Worm (Caenorhabditis elegans) whole organism, L4 larva: ENCODE measurements around the gene Y51H4A.938.
"Not testable (repeated sequence)": the region's sequence is repeated elsewhere in the genome, so short reads cannot be mapped to it uniquely, and the experiment has no call there.

Experiments used
- F37D6.2 ChIP-seq: sonication (generic microtip); optimal IDR thresholded peaks from 2 replicates; lab custom pipeline; 2016; ENCODE audit warnings: mild to moderate bottlenecking, missing genetic modification characterization, missing compliant biosample characterization
- T20F7.1 ChIP-seq: fragments of 200-800 bp; sonication (Bioruptor generic); optimal IDR thresholded peaks from 2 replicates; lab custom pipeline; 2018; ENCODE audit warnings: mild to moderate bottlenecking, missing genetic modification characterization, missing compliant biosample characterization
- arid-1 ChIP-seq: fragments of 200-800 bp; sonication (Bioruptor generic); conservative IDR thresholded peaks from 2 replicates; pipeline ENCODE4 v1.3.6; 2022; ENCODE audit warnings: missing genetic modification reagents, missing genetic modification characterization, missing compliant biosample characterization
- fos-1 ChIP-seq: fragments of 150-350 bp; optimal IDR thresholded peaks from 2 replicates; lab custom pipeline; 2014; ENCODE audit warnings: missing biosample characterization, missing genetic modification characterization
- nhr-76 ChIP-seq: fragments of 150-350 bp; optimal IDR thresholded peaks from 2 replicates; lab custom pipeline; 2014; ENCODE audit warnings: missing biosample characterization, missing genetic modification characterization
- snpc-1.2 ChIP-seq: fragments of 200-800 bp; sonication (Bioruptor generic); IDR thresholded peaks from 2 replicates; pipeline ENCODE4 v1.3.6; 2022; ENCODE audit warnings: missing genetic modification reagents, missing genetic modification characterization, missing compliant biosample characterization
- unc-39 ChIP-seq: sonication (generic microtip); optimal IDR thresholded peaks from 2 replicates; lab custom pipeline; 2017; ENCODE audit warnings: missing biosample characterization, missing genetic modification characterization
- zag-1 ChIP-seq: fragments of 150-350 bp; optimal IDR thresholded peaks from 2 replicates; lab custom pipeline; 2014; ENCODE audit warnings: missing biosample characterization, missing genetic modification characterization

DNA sequence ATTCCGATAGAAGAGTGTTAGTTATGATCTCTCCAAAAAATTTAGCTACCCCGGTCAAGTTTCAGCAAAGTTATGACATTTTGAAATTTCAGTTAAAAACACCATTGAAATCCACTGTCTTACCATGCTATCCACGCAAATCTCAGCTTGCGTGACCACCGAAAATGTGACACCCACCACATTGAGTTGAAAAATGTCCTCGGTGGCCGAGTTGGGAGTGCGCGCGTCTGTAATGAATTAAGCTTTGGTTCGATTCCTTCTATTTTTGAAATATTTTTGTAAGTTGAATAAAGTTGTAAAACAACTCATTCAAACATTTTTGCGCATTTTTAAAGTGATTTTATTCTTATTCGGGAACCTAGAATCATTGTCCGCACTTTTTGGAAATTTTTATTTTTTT lies 1.2 kb downstream of the Y51H4A.938 start:
- peak; percentile 95 for TF ChIP-seq snpc-1.2 (GFP tag; lab: Robert Waterston, UW)
- not testable (repeated sequence) for TF ChIP-seq zag-1; fos-1 (tag; lab: Kevin White, UChicago); T20F7.1 (GFP tag; lab: Kevin White, UChicago); F37D6.2 (tag; lab: Kevin White, UChicago); unc-39 (tag; lab: Kevin White, UChicago); nhr-76 (tag; lab: Kevin White, UChicago)
- TF ChIP-seq arid-1: 0 out of 2 replicates have a peak, but pooled peaks have one; percentile 38
